Fruit fly (Drosophila melanogaster): ENCODE results near the gene CG14963.

The CG14963 gene

dm6 chr3L:3179474-3179873 is 7.1 kb upstream of the CG14963 start (continued):
- TF ChIP-seq CG10979 (tag; optimal IDR thresholded peaks at IDR 0.05) (peak; percentile 92), fru (optimal IDR thresholded peaks at IDR 0.05) (no peak), Oaz (GFP tag; IDR thresholded peaks at IDR 0.05) (peak; percentile 67), sima (GFP tag; optimal IDR thresholded peaks at IDR 0.05) (no peak), NC2β (GFP tag; optimal IDR thresholded peaks at IDR 0.05) (peak; percentile 52), oc (tag; optimal IDR thresholded peaks at IDR 0.05) (no peak), corto (GFP tag; optimal IDR thresholded peaks at IDR 0.05) (peak; percentile 77), CG2202 (tag; optimal IDR thresholded peaks at IDR 0.05) (peak; percentile 74), CG1602 (GFP tag; optimal IDR thresholded peaks at IDR 0.05) (peak; percentile 77), kay (GFP tag; optimal IDR thresholded peaks at IDR 0.05) (peak; percentile 74), CG2129 (GFP tag; IDR thresholded peaks at IDR 0.05; ENCODE audit: partially characterized antibody) (no peak), CG12942 (GFP tag; optimal IDR thresholded peaks at IDR 0.05) (peak; percentile 61), Blimp-1 (GFP tag; optimal IDR thresholded peaks at IDR 0.05) (peak; percentile 88), C15 (GFP tag; IDR thresholded peaks at IDR 0.05) (peak; percentile 81; the same call in 2 of the 3 replicates), CG2678 (tag; optimal IDR thresholded peaks at IDR 0.05) (peak; percentile 93), nom (GFP tag; optimal IDR thresholded peaks at IDR 0.05) (peak; percentile 86), Side (GFP tag; optimal IDR thresholded peaks at IDR 0.05) (peak; percentile 86), CG33213 (GFP tag; optimal IDR thresholded peaks at IDR 0.05) (peak; percentile 80), Deaf1 (tag; optimal IDR thresholded peaks at IDR 0.05) (no peak), CG6654 (GFP tag; optimal IDR thresholded peaks at IDR 0.05) (peak; percentile 64), hbn (GFP tag; IDR thresholded peaks at IDR 0.05; ENCODE audit: partially characterized antibody) (no peak), al (GFP tag; IDR thresholded peaks at IDR 0.05) (peak; percentile 76), dysf (GFP tag; IDR thresholded peaks at IDR 0.05) (peak; percentile 93), CG34376 (GFP tag; optimal IDR thresholded peaks at IDR 0.05) (peak; percentile 59), stwl (tag; optimal IDR thresholded peaks at IDR 0.05) (no peak), lilli (GFP tag; optimal IDR thresholded peaks at IDR 0.05) (peak; percentile 88), gsb-n (tag; optimal IDR thresholded peaks at IDR 0.05) (peak; percentile 83), pb (GFP tag; optimal IDR thresholded peaks at IDR 0.05) (peak; percentile 68), Hr3 (GFP tag; optimal IDR thresholded peaks at IDR 0.05) (peak; percentile 62), amos (GFP tag; IDR thresholded peaks at IDR 0.05; ENCODE audit: partially characterized antibody) (no peak), CG7556 (GFP tag; optimal IDR thresholded peaks at IDR 0.05) (peak; percentile 88), bbx (GFP tag; IDR thresholded peaks at IDR 0.05; ENCODE audit: partially characterized antibody) (no peak), CG10431 (GFP tag; optimal IDR thresholded peaks at IDR 0.05) (peak; percentile 11), tup (GFP tag; optimal IDR thresholded peaks at IDR 0.05) (peak; percentile 68), da (GFP tag; optimal IDR thresholded peaks at IDR 0.05) (no peak), CG32767 (GFP tag; IDR thresholded peaks at IDR 0.05) (peak; percentile 63), CG12659 (GFP tag; optimal IDR thresholded peaks at IDR 0.05) (peak; percentile 81), CG17612 (GFP tag; IDR thresholded peaks at IDR 0.05) (peak; percentile 67; the same call in 1 of the 2 replicates), bowl (GFP tag; IDR thresholded peaks at IDR 0.05) (peak; percentile 44; the same call in 1 of the 2 replicates), CG18764 (GFP tag; optimal IDR thresholded peaks at IDR 0.05) (peak; percentile 76), twi (tag; optimal IDR thresholded peaks at IDR 0.05) (no peak), repo (GFP tag; optimal IDR thresholded peaks at IDR 0.05) (peak; percentile 80), CG13123 (GFP tag; optimal IDR thresholded peaks at IDR 0.05) (no peak), MESR4 (GFP tag; optimal IDR thresholded peaks at IDR 0.05) (no peak), Mad (GFP tag; optimal IDR thresholded peaks at IDR 0.05) (peak; percentile 65), maf-S (GFP tag; optimal IDR thresholded peaks at IDR 0.05) (peak; percentile 80), CG2120 (GFP tag; optimal IDR thresholded peaks at IDR 0.05) (peak; percentile 87), crol (GFP tag; IDR thresholded peaks at IDR 0.05) (no peak), CG11247 (GFP tag; IDR thresholded peaks at IDR 0.05) (peak; percentile 86), CG32772 (GFP tag; IDR thresholded peaks at IDR 0.05) (peak; percentile 87), toy (GFP tag; IDR thresholded peaks at IDR 0.05) (peak; percentile 67; the same call in 1 of the 2 replicates)
